Worm (Caenorhabditis elegans) whole organism, L4/young adult: Measurements from ENCODE around the gene ifg-1.

Experiments
- W03F9.2 ChIP-seq: fragments of 150-350 bp; optimal IDR thresholded peaks from 2 replicates; lab custom pipeline; 2014; ENCODE audit warnings: missing biosample characterization, missing genetic modification characterization
- dao-5 ChIP-seq: sonication (generic microtip); optimal IDR thresholded peaks from 2 replicates; lab custom pipeline; 2016; ENCODE audit warnings: missing genotype, missing genetic modification characterization, moderate library complexity, missing compliant biosample characterization
- him-1 ChIP-seq: sonication (generic microtip); optimal IDR thresholded peaks from 2 replicates; lab custom pipeline; 2016; ENCODE audit warnings: missing genotype, missing genetic modification reagents, missing genetic modification characterization, missing compliant biosample characterization

- TF ChIP-seq dao-5 (tag; lab: Kevin White, UChicago): no peak
- TF ChIP-seq him-1: no peak
- no peak for TF ChIP-seq W03F9.2
Measured at ce11 chrII:8177095-8177494, 39.9 kb upstream of the ifg-1 start, which contains the start of gene acr-14.
